Fruit fly (Drosophila melanogaster) whole organism, embryonic: ENCODE data around the gene CG34116.

Source experiments
- CG10979 ChIP-seq: fragments of 200-800 bp; sonication (Bioruptor generic); optimal IDR thresholded peaks from 2 replicates; lab custom pipeline; 2018; ENCODE audit warnings: missing biosample characterization, mild to moderate bottlenecking, missing genetic modification characterization, moderate library complexity
- CG11398 ChIP-seq: fragments of 200-800 bp; sonication (Bioruptor generic); optimal IDR thresholded peaks from 2 replicates; lab custom pipeline; 2016; ENCODE audit warnings: missing biosample characterization, missing genetic modification characterization
- CG11504 ChIP-seq: fragments of 200-800 bp; sonication (Bioruptor generic); optimal IDR thresholded peaks from 3 replicates; lab custom pipeline; 2019; ENCODE audit warnings: missing biosample characterization, mild to moderate bottlenecking, missing genetic modification characterization, moderate library complexity
- CG11560 ChIP-seq: fragments of 200-800 bp; sonication (Bioruptor generic); IDR thresholded peaks from 3 replicates; pipeline ENCODE4 v1.3.6; 2022; ENCODE audit warnings: missing biosample characterization, missing genetic modification characterization
- CG11695 ChIP-seq: fragments of 200-800 bp; sonication (Bioruptor generic); IDR thresholded peaks from 3 replicates; pipeline ENCODE4 v1.3.6; 2022; ENCODE audit warnings: missing biosample characterization, missing genetic modification characterization
- CG11696 ChIP-seq: fragments of 200-800 bp; sonication (Bioruptor generic); IDR thresholded peaks from 2 replicates; pipeline ENCODE4 v1.3.6; 2022; ENCODE audit warnings: missing biosample characterization, missing genetic modification characterization
- CG1233 ChIP-seq: fragments of 200-800 bp; sonication (Bioruptor generic); optimal IDR thresholded peaks from 4 replicates; lab custom pipeline; 2018; ENCODE audit warnings: missing biosample characterization, mild to moderate bottlenecking, missing genetic modification characterization
- CG13775 ChIP-seq: fragments of 200-800 bp; sonication (Bioruptor generic); optimal IDR thresholded peaks from 3 replicates; lab custom pipeline; 2017; ENCODE audit warnings: missing biosample characterization, mild to moderate bottlenecking, missing genetic modification characterization
- CG16813 ChIP-seq: fragments of 200-800 bp; sonication (Bioruptor generic); IDR thresholded peaks from 3 replicates; pipeline ENCODE4 v1.3.6; 2022; ENCODE audit warnings: missing biosample characterization, missing genetic modification characterization; ENCODE audit not compliant: partially characterized antibody
- CG17328 ChIP-seq: fragments of 200-800 bp; sonication (Bioruptor generic); IDR thresholded peaks from 2 replicates; pipeline ENCODE4 v1.3.6; 2022; ENCODE audit warnings: missing biosample characterization, missing genetic modification characterization
- CG17912 ChIP-seq: fragments of 200-800 bp; sonication (Bioruptor generic); optimal IDR thresholded peaks from 2 replicates; lab custom pipeline; 2018; ENCODE audit warnings: missing biosample characterization, mild to moderate bottlenecking, missing genetic modification characterization
- CG18262 ChIP-seq: fragments of 200-800 bp; optimal IDR thresholded peaks from 3 replicates; lab custom pipeline; 2019; ENCODE audit warnings: missing biosample characterization, mild to moderate bottlenecking, missing genetic modification characterization, moderate library complexity
- CG31388 ChIP-seq: fragments of 200-800 bp; sonication (Bioruptor generic); optimal IDR thresholded peaks from 2 replicates; lab custom pipeline; 2016; ENCODE audit warnings: missing biosample characterization, missing genetic modification characterization
- CG31441 ChIP-seq: fragments of 200-800 bp; sonication (Bioruptor generic); IDR thresholded peaks from 2 replicates; pipeline ENCODE4 v1.3.6; 2022; ENCODE audit warnings: missing biosample characterization, missing genetic modification characterization
- CG3163 ChIP-seq: fragments of 200-800 bp; sonication (Bioruptor generic); optimal IDR thresholded peaks from 3 replicates; lab custom pipeline; 2016; ENCODE audit warnings: missing biosample characterization, missing genetic modification characterization
- CG32767 ChIP-seq: fragments of 200-800 bp; sonication (Bioruptor generic); IDR thresholded peaks from 2 replicates; pipeline ENCODE4 v1.3.6; 2022; ENCODE audit warnings: missing biosample characterization, missing genetic modification characterization
- CG43689 ChIP-seq: fragments of 200-800 bp; sonication (Bioruptor generic); IDR thresholded peaks from 2 replicates; pipeline ENCODE4 v1.3.6; 2022; ENCODE audit warnings: missing biosample characterization, missing genetic modification characterization
- CG5953 ChIP-seq: fragments of 200-800 bp; sonication (Bioruptor generic); IDR thresholded peaks from 2 replicates; pipeline ENCODE4 v1.3.6; 2022; ENCODE audit warnings: missing biosample characterization, missing genetic modification characterization
- CG6765 ChIP-seq: fragments of 200-800 bp; sonication (Bioruptor generic); optimal IDR thresholded peaks from 3 replicates; lab custom pipeline; 2017; ENCODE audit warnings: missing biosample characterization, mild to moderate bottlenecking, missing genetic modification characterization
- CG6854 ChIP-seq: fragments of 200-800 bp; sonication (Bioruptor generic); optimal IDR thresholded peaks from 3 replicates; lab custom pipeline; 2017; ENCODE audit warnings: missing biosample characterization, mild to moderate bottlenecking, missing genetic modification characterization
- CG7271 ChIP-seq: fragments of 200-800 bp; sonication (Bioruptor generic); optimal IDR thresholded peaks from 2 replicates; lab custom pipeline; 2018; ENCODE audit warnings: missing biosample characterization, mild to moderate bottlenecking, missing genetic modification characterization, moderate library complexity
- CG7556 ChIP-seq: fragments of 200-800 bp; sonication (Bioruptor generic); optimal IDR thresholded peaks from 2 replicates; lab custom pipeline; 2017; ENCODE audit warnings: missing biosample characterization, mild to moderate bottlenecking, missing genetic modification characterization
- CG7786 ChIP-seq: fragments of 200-800 bp; sonication (Bioruptor generic); optimal IDR thresholded peaks from 2 replicates; lab custom pipeline; 2016; ENCODE audit warnings: missing biosample characterization, missing genetic modification characterization
- CG7928 ChIP-seq: fragments of 200-800 bp; sonication (Bioruptor generic); optimal IDR thresholded peaks from 2 replicates; lab custom pipeline; 2017; ENCODE audit warnings: missing biosample characterization, mild to moderate bottlenecking, missing genetic modification characterization
- CG9215 ChIP-seq: fragments of 200-800 bp; sonication (Bioruptor generic); IDR thresholded peaks from 2 replicates; pipeline ENCODE4 v1.3.6; 2022; ENCODE audit warnings: missing biosample characterization, missing genetic modification characterization
- Deaf1 ChIP-seq: fragments of 200-800 bp; optimal IDR thresholded peaks from 3 replicates; lab custom pipeline; 2019; ENCODE audit warnings: missing biosample characterization, mild to moderate bottlenecking, missing genetic modification characterization, moderate library complexity
- Drgx ChIP-seq: fragments of 200-800 bp; sonication (Bioruptor generic); IDR thresholded peaks from 2 replicates; pipeline ENCODE4 v1.3.6; 2022; ENCODE audit warnings: missing biosample characterization, missing genetic modification characterization
- Eip74EF ChIP-seq, 2 experiments: fragments of 200-800 bp in 1 of 2; fragments of >200 bp in 1 of 2; sonication (Bioruptor generic) in 1 of 2; optimal IDR thresholded peaks; 2 replicates each; lab custom pipeline; 2017 to 2019; ENCODE audit warnings: missing biosample characterization in 2 of 2, missing genetic modification characterization in 2 of 2, mild to moderate bottlenecking in 1 of 2, moderate library complexity in 1 of 2
- HLH54F ChIP-seq: fragments of 200-800 bp; sonication (Bioruptor generic); optimal IDR thresholded peaks from 3 replicates; lab custom pipeline; 2016; ENCODE audit warnings: missing biosample characterization, missing genetic modification characterization
- Hand ChIP-seq: fragments of 200-800 bp; sonication (Bioruptor generic); optimal IDR thresholded peaks from 2 replicates; lab custom pipeline; 2017; ENCODE audit warnings: mild to moderate bottlenecking, missing biosample characterization, missing genetic modification reagents, missing genetic modification characterization
- Lim3 ChIP-seq: fragments of 200-800 bp; sonication (Bioruptor generic); IDR thresholded peaks from 2 replicates; pipeline ENCODE4 v1.3.6; 2022; ENCODE audit warnings: missing biosample characterization, missing genetic modification characterization
- Mes4 ChIP-seq: fragments of 200-800 bp; sonication (Bioruptor generic); optimal IDR thresholded peaks from 2 replicates; lab custom pipeline; 2016; ENCODE audit warnings: missing biosample characterization, missing genetic modification characterization
- Six4 ChIP-seq: fragments of 200-800 bp; sonication (Bioruptor generic); optimal IDR thresholded peaks from 2 replicates; lab custom pipeline; 2016; ENCODE audit warnings: missing biosample characterization, missing genetic modification characterization
- Sry-δ ChIP-seq: fragments of 200-800 bp; sonication (Bioruptor generic); optimal IDR thresholded peaks from 2 replicates; lab custom pipeline; 2016; ENCODE audit warnings: missing biosample characterization, missing genetic modification characterization
- Xbp1 ChIP-seq: fragments of 200-800 bp; sonication (Bioruptor generic); optimal IDR thresholded peaks from 3 replicates; lab custom pipeline; 2016; ENCODE audit warnings: missing biosample characterization, mild to moderate bottlenecking, missing genetic modification characterization
- bab2 ChIP-seq: fragments of 200-800 bp; sonication (Bioruptor generic); optimal IDR thresholded peaks from 2 replicates; lab custom pipeline; 2016; ENCODE audit warnings: missing biosample characterization, missing genetic modification characterization
- dpn ChIP-seq, 2 experiments: fragments of 200-800 bp; sonication (Bioruptor generic); optimal IDR thresholded peaks; 3 replicates each; lab custom pipeline; 2016; ENCODE audit warnings: missing biosample characterization in 2 of 2, missing genetic modification characterization in 2 of 2
- gce ChIP-seq: fragments of 200-800 bp; sonication (Bioruptor generic); IDR thresholded peaks from 3 replicates; pipeline ENCODE4 v1.3.6; 2022; ENCODE audit warnings: missing biosample characterization, missing genetic modification characterization
- gsb-n ChIP-seq: fragments of 200-800 bp; sonication (Bioruptor generic); optimal IDR thresholded peaks from 3 replicates; lab custom pipeline; 2018; ENCODE audit warnings: missing biosample characterization, mild to moderate bottlenecking, missing genetic modification characterization
- kay ChIP-seq: fragments of 200-800 bp; sonication (Bioruptor generic); optimal IDR thresholded peaks from 2 replicates; lab custom pipeline; 2016; ENCODE audit warnings: missing biosample characterization, missing genetic modification characterization
- maf-S ChIP-seq: fragments of 200-800 bp; sonication (Bioruptor generic); optimal IDR thresholded peaks from 2 replicates; lab custom pipeline; 2016; ENCODE audit warnings: missing biosample characterization, missing genetic modification characterization
- mam ChIP-seq: fragments of 200-800 bp; sonication (Bioruptor generic); optimal IDR thresholded peaks from 3 replicates; lab custom pipeline; 2016; ENCODE audit warnings: missing biosample characterization, missing genetic modification characterization
- p53 ChIP-seq: fragments of 200-800 bp; sonication (Bioruptor generic); optimal IDR thresholded peaks from 2 replicates; lab custom pipeline; 2016; ENCODE audit warnings: missing biosample characterization, missing genetic modification characterization
- pzg ChIP-seq: fragments of 200-800 bp; sonication (Bioruptor generic); optimal IDR thresholded peaks from 3 replicates; lab custom pipeline; 2018; ENCODE audit warnings: missing biosample characterization, mild to moderate bottlenecking, missing genetic modification characterization, moderate library complexity
- sima ChIP-seq: fragments of 200-800 bp; sonication (Bioruptor generic); optimal IDR thresholded peaks from 2 replicates; lab custom pipeline; 2016; ENCODE audit warnings: missing biosample characterization, missing genetic modification characterization
- slou ChIP-seq: fragments of 200-800 bp; sonication (Bioruptor generic); optimal IDR thresholded peaks from 3 replicates; lab custom pipeline; 2016; ENCODE audit warnings: missing biosample characterization, missing genetic modification characterization
- sr ChIP-seq: fragments of 200-800 bp; sonication (Bioruptor generic); IDR thresholded peaks from 3 replicates; pipeline ENCODE4 v1.3.6; 2022; ENCODE audit warnings: missing biosample characterization, missing genetic modification characterization
- vfl ChIP-seq: fragments of 200-800 bp; sonication (Bioruptor generic); optimal IDR thresholded peaks from 2 replicates; lab custom pipeline; 2016; ENCODE audit warnings: missing biosample characterization, missing genetic modification characterization
- wek ChIP-seq: fragments of 200-800 bp; sonication (Bioruptor generic); optimal IDR thresholded peaks from 3 replicates; lab custom pipeline; 2018; ENCODE audit warnings: missing biosample characterization, mild to moderate bottlenecking, missing genetic modification characterization, moderate library complexity

CG34116 gene

DNA sequence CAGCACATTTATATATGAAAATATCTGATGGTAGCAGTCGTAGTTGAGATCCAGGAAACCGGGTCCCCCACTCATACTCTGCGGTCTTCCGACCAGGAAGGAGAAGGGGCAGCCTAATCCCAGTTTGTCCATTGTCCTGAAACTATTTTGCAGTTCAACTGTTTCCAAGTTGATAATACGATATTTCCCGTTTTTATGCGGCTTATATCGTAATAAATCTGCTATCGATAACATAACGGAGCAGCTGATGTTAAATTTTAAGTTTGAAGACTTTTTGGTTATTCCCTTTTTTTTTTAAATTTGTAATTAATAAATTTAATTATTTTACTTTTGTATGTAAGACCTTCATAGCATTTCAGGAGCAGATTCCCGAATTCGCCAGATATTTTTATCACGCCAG lies 4.7 kb downstream of the CG34116 start, which contains the start of gene CG14102 (continued):
- TF ChIP-seq sr (GFP tag; lab: Robert Waterston, UW) (no peak), CG7556 (GFP tag; lab: Kevin White, UChicago) (no peak), Sry-δ (no peak), CG6765 (no peak), CG17912 (GFP tag; lab: Kevin White, UChicago) (no peak)

- TF ChIP-seq CG1233 (GFP tag; lab: Kevin White, UChicago), result no peak
- no peak for TF ChIP-seq Deaf1 (tag; lab: Kevin White, UChicago)
- no peak for TF ChIP-seq bab2
- no peak for TF ChIP-seq HLH54F
- no peak for TF ChIP-seq CG11560 (tag; lab: Robert Waterston, UW)
- TF ChIP-seq CG32767 (GFP tag; lab: Robert Waterston, UW), result no peak
- TF ChIP-seq Lim3 (GFP tag; lab: Robert Waterston, UW), result no peak
- TF ChIP-seq slou (GFP tag; lab: Kevin White, UChicago), result no peak
- no peak for TF ChIP-seq CG10979 (tag; lab: Kevin White, UChicago)
- TF ChIP-seq vfl (GFP tag; lab: Kevin White, UChicago), result no peak
- no peak for TF ChIP-seq CG11398
- TF ChIP-seq CG16813, result no peak
- TF ChIP-seq CG9215 (GFP tag; lab: Robert Waterston, UW), result no peak
- no peak for TF ChIP-seq CG31441 (GFP tag; lab: Robert Waterston, UW)
Measured at dm6 chr3L:19798978-19799377, 6.9 kb downstream of the CG34116 start, which contains the start of gene Ir76a. Ir76a (plus strand) TSS chr3L:19799278.

DNA sequence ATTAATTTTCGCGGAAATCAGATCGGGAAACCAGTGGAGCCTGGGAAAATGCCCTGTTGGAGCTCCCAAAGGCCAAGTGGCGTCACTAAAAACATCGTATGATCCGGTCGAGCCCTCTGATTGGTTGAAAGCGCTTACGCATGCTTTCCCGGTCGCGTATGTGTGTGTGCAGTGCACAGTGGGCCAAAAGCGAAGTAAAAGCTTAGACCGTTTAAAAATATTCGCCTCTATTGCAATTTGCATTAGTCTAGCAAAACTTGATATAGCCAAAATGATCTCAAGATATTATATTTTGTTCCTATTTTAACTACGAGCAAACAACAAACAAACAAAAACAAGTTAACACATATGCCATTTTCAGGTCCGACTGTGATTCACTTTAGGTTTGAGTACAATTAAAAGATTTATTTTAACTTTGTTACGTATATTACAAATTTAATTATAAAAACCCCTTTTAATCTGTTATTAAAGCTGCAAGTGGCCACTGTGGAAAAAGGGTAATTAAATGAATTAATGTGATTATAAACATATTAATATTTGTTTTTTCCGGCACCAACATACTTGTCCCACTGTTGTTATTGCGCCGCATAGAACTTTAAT lies 11.5 kb downstream of the CG34116 start:
- TF ChIP-seq dpn (GFP tag; optimal IDR thresholded peaks at IDR 0.05; lab: Kevin White, UChicago) (peak; percentile 84), gsb-n (tag; lab: Kevin White, UChicago) (peak; percentile 44), CG7928 (GFP tag; lab: Kevin White, UChicago) (peak; percentile 3), Hand (GFP tag; lab: Kevin White, UChicago) (peak; percentile 91), mam (GFP tag; lab: Kevin White, UChicago) (peak; percentile 83), CG13775 (GFP tag; lab: Kevin White, UChicago) (peak; percentile 87), sima (GFP tag; lab: Kevin White, UChicago) (no peak), Eip74EF (GFP tag; optimal IDR thresholded peaks at IDR 0.05; lab: Kevin White, UChicago) (peak in 1 of 2 experiments; percentile 90), CG11696 (peak; percentile 24; the same call in 1 of the 2 replicates), CG3163 (GFP tag; lab: Kevin White, UChicago) (no peak), CG11504 (tag; lab: Kevin White, UChicago) (peak; percentile 90), Mes4 (GFP tag; lab: Kevin White, UChicago) (peak; percentile 71), CG31388 (GFP tag; lab: Kevin White, UChicago) (no peak), CG11398 (peak; percentile 27), kay (GFP tag; lab: Kevin White, UChicago) (peak; percentile 87), CG11695 (peak; percentile 71), CG17328 (GFP tag; lab: Robert Waterston, UW) (peak; percentile 66), p53 (GFP tag; lab: Kevin White, UChicago) (no peak), gce (GFP tag; lab: Robert Waterston, UW) (0 out of 3 replicates have a peak, but pooled peaks have one; percentile 11), Six4 (GFP tag; lab: Kevin White, UChicago) (peak; percentile 79), CG18262 (tag; lab: Kevin White, UChicago) (peak; percentile 91), CG43689 (no peak), maf-S (GFP tag; lab: Kevin White, UChicago) (peak; percentile 69), CG7271 (tag; lab: Kevin White, UChicago) (no peak), CG5953 (GFP tag; lab: Robert Waterston, UW) (0 out of 2 replicates have a peak, but pooled peaks have one; percentile 26), Xbp1 (GFP tag; lab: Kevin White, UChicago) (peak; percentile 82), Drgx (GFP tag; lab: Robert Waterston, UW) (peak; percentile 78), wek (GFP tag; lab: Kevin White, UChicago) (peak; percentile 66), CG7786 (GFP tag; lab: Kevin White, UChicago) (peak; percentile 81), CG6854 (GFP tag; lab: Kevin White, UChicago) (peak; percentile 84), pzg (GFP tag; lab: Kevin White, UChicago) (no peak)
